Worm (Caenorhabditis elegans) whole organism, L3 larva: Measurements from ENCODE around the gene F09B12.5.

Source experiments
- daf-12 ChIP-seq: fragments of 150-350 bp; optimal IDR thresholded peaks from 2 replicates; lab custom pipeline; 2014; ENCODE audit warnings: missing biosample characterization, missing genetic modification reagents, missing genetic modification characterization
- elt-1 ChIP-seq: fragments of 150-350 bp; optimal IDR thresholded peaks from 2 replicates; lab custom pipeline; 2014; ENCODE audit warnings: missing biosample characterization, missing genetic modification characterization
- fkh-2 ChIP-seq: fragments of 150-350 bp; optimal IDR thresholded peaks from 2 replicates; lab custom pipeline; 2014; ENCODE audit warnings: missing biosample characterization, missing genetic modification reagents, missing genetic modification characterization
- mdl-1 ChIP-seq: fragments of 150-350 bp; optimal IDR thresholded peaks from 2 replicates; lab custom pipeline; 2014; ENCODE audit warnings: missing biosample characterization, missing genetic modification characterization
- nhr-11 ChIP-seq: fragments of 150-350 bp; optimal IDR thresholded peaks from 2 replicates; lab custom pipeline; 2014; ENCODE audit warnings: missing biosample characterization, missing genetic modification characterization
- nhr-237 ChIP-seq: fragments of 150-350 bp; optimal IDR thresholded peaks from 2 replicates; lab custom pipeline; 2014; ENCODE audit warnings: missing biosample characterization, missing genetic modification characterization
- pha-4 ChIP-seq: fragments of 150-350 bp; optimal IDR thresholded peaks from 2 replicates; lab custom pipeline; 2014; ENCODE audit warnings: missing biosample characterization, missing genetic modification reagents, missing genetic modification characterization
- snpc-4 ChIP-seq: fragments of 150-350 bp; optimal IDR thresholded peaks from 2 replicates; lab custom pipeline; 2014; ENCODE audit warnings: missing biosample characterization, missing genetic modification characterization
- ztf-4 ChIP-seq: fragments of 150-350 bp; optimal IDR thresholded peaks from 2 replicates; lab custom pipeline; 2014; ENCODE audit warnings: missing biosample characterization, missing genetic modification characterization

- no peak for TF ChIP-seq daf-12 (tag; lab: Kevin White, UChicago)
- no peak for TF ChIP-seq mdl-1 (tag; lab: Kevin White, UChicago)
- no peak for TF ChIP-seq fkh-2 (tag; lab: Kevin White, UChicago)
- no peak for TF ChIP-seq snpc-4 (tag; lab: Kevin White, UChicago)
- TF ChIP-seq elt-1 (tag; lab: Kevin White, UChicago) = no peak
- no peak for TF ChIP-seq nhr-237 (tag; lab: Kevin White, UChicago)
- no peak for TF ChIP-seq ztf-4 (tag; lab: Kevin White, UChicago)
- no peak for TF ChIP-seq nhr-11 (tag; lab: Kevin White, UChicago)
- no peak for TF ChIP-seq pha-4
Measured at ce11 chrX:15056737-15057136, 27.8 kb upstream of the F09B12.5 start, which contains the start of gene H03G16.5.
